Fruit fly (Drosophila melanogaster) whole organism, adult: Measurements from ENCODE around the gene Rbp9.

Experiments used
- CG11617 ChIP-seq: fragments of 200-800 bp; sonication (Bioruptor generic); optimal IDR thresholded peaks from 2 replicates; lab custom pipeline; 2017; ENCODE audit warnings: mild to moderate bottlenecking, missing biosample characterization, missing genetic modification reagents, missing genetic modification characterization
- CG12768 ChIP-seq: fragments of 200-800 bp; sonication (Bioruptor generic); optimal IDR thresholded peaks from 2 replicates; lab custom pipeline; 2017; ENCODE audit warnings: missing biosample characterization, missing genetic modification characterization, mild to moderate bottlenecking, moderate library complexity, missing genetic modification reagents
- CG14711 ChIP-seq: fragments of 200-800 bp; sonication (Bioruptor generic); optimal IDR thresholded peaks from 2 replicates; lab custom pipeline; 2018; ENCODE audit warnings: missing biosample characterization, mild to moderate bottlenecking, missing genetic modification characterization, moderate library complexity
- CG1620 ChIP-seq: fragments of 200-800 bp; sonication (Bioruptor generic); optimal IDR thresholded peaks from 2 replicates; lab custom pipeline; 2016; ENCODE audit warnings: missing biosample characterization, missing genetic modification characterization
- CG33017 ChIP-seq: fragments of 200-800 bp; sonication (Bioruptor generic); optimal IDR thresholded peaks from 2 replicates; lab custom pipeline; 2018; ENCODE audit warnings: missing biosample characterization, mild to moderate bottlenecking, missing genetic modification characterization, moderate library complexity
- CG5204 ChIP-seq: fragments of 200-800 bp; sonication (Bioruptor generic); optimal IDR thresholded peaks from 2 replicates; lab custom pipeline; 2016; ENCODE audit warnings: missing biosample characterization, missing genetic modification characterization
- CG7045 ChIP-seq: fragments of 200-800 bp; sonication (Bioruptor generic); optimal IDR thresholded peaks from 2 replicates; lab custom pipeline; 2017; ENCODE audit warnings: missing biosample characterization, mild to moderate bottlenecking, missing genetic modification characterization
- CG7101 ChIP-seq: fragments of 200-800 bp; sonication (Bioruptor generic); optimal IDR thresholded peaks from 2 replicates; lab custom pipeline; 2018; ENCODE audit warnings: missing biosample characterization, mild to moderate bottlenecking, missing genetic modification characterization, moderate library complexity
- Clk ChIP-seq: fragments of 200-800 bp; sonication (Bioruptor generic); optimal IDR thresholded peaks from 2 replicates; lab custom pipeline; 2017; ENCODE audit warnings: missing biosample characterization, missing genetic modification characterization
- Crg-1 ChIP-seq: fragments of 200-800 bp; sonication (Bioruptor generic); optimal IDR thresholded peaks from 2 replicates; lab custom pipeline; 2016; ENCODE audit warnings: missing biosample characterization, missing genetic modification characterization
- Hr96 ChIP-seq: fragments of 200-800 bp; sonication (Bioruptor generic); optimal IDR thresholded peaks from 2 replicates; lab custom pipeline; 2016; ENCODE audit warnings: missing biosample characterization, missing genetic modification characterization
- Mnt ChIP-seq: fragments of 200-800 bp; sonication (Bioruptor generic); optimal IDR thresholded peaks from 2 replicates; lab custom pipeline; 2016; ENCODE audit warnings: missing biosample characterization, mild to moderate bottlenecking, missing genetic modification characterization
- bab1 ChIP-seq: fragments of 200-800 bp; sonication (Bioruptor generic); optimal IDR thresholded peaks from 3 replicates; lab custom pipeline; 2019; ENCODE audit warnings: missing biosample characterization, mild to moderate bottlenecking, missing genetic modification characterization, moderate library complexity
- cic ChIP-seq: fragments of 200-800 bp; sonication (Bioruptor generic); optimal IDR thresholded peaks from 2 replicates; lab custom pipeline; 2017; ENCODE audit warnings: missing biosample characterization, mild to moderate bottlenecking, missing genetic modification characterization, moderate library complexity
- cnc ChIP-seq, 2 experiments: fragments of >200 bp; optimal IDR thresholded peaks; 2 replicates each; lab custom pipeline; 2017
- kay ChIP-seq: fragments of 200-800 bp; sonication (Bioruptor generic); peaks from one replicate; lab custom pipeline; 2016; ENCODE audit warnings: missing biosample characterization, missing genetic modification characterization, borderline replicate concordance
- ovo ChIP-seq: fragments of 200-800 bp; sonication (Bioruptor generic); optimal IDR thresholded peaks from 2 replicates; lab custom pipeline; 2016; ENCODE audit warnings: missing biosample characterization, missing genetic modification characterization
- pad ChIP-seq: fragments of 200-800 bp; sonication (Bioruptor generic); optimal IDR thresholded peaks from 3 replicates; lab custom pipeline; 2017; ENCODE audit warnings: missing biosample characterization, missing genetic modification characterization, mild to moderate bottlenecking, moderate library complexity, missing genetic modification reagents
- tj ChIP-seq: fragments of 200-800 bp; sonication (Bioruptor generic); optimal IDR thresholded peaks from 3 replicates; lab custom pipeline; 2017; ENCODE audit warnings: missing biosample characterization, mild to moderate bottlenecking, missing genetic modification characterization, moderate library complexity
- toe ChIP-seq: fragments of 200-800 bp; sonication (Bioruptor generic); optimal IDR thresholded peaks from 2 replicates; lab custom pipeline; 2016; ENCODE audit warnings: missing biosample characterization, missing genetic modification characterization

Gene Rbp9

DNA sequence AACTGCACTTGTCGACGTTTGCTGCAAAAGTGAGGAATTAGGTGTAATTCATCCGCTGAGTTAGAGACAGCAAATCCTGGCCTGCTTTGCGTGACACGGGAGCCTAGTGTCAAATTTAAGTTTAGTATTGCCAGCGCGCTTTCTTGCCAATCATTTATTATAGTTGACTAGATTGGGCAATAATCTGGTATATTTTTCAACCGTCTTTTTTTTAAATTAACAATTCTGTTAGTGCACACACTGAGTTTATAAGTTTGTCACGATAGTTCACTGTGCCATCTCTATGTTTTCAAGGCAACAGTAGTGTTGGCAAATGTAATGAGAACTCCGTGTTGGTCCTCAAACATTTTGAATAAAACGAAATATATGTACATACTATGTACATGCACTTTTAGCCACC is 22.3 kb downstream of the Rbp9 start, which contains the start of the genes CG9641 and CG3165:
CG9641 (minus strand) TSS at position 34 of the 400 bp plus-strand sequence.
CG3165 (plus strand) TSS at position 294 of the 400 bp plus-strand sequence.
- TF ChIP-seq pad (GFP tag; lab: Kevin White, UChicago): peak; percentile 70
- TF ChIP-seq bab1 (GFP tag; lab: Kevin White, UChicago): peak; percentile 76
- peak; percentile 63 for TF ChIP-seq Clk
- TF ChIP-seq CG1620 (GFP tag; lab: Kevin White, UChicago): peak; percentile 87
- TF ChIP-seq CG14711 (tag; lab: Kevin White, UChicago): peak; percentile 79
- peak; percentile 54 for TF ChIP-seq CG33017 (tag; lab: Kevin White, UChicago)
- TF ChIP-seq toe: no peak
- TF ChIP-seq cnc (optimal IDR thresholded peaks at IDR 0.05; lab: Kevin White, UChicago): no peak
- peak; percentile 71 for TF ChIP-seq Crg-1 (GFP tag; lab: Kevin White, UChicago)
- peak; percentile 67 for TF ChIP-seq ovo (GFP tag; lab: Kevin White, UChicago)
- no peak for TF ChIP-seq kay (GFP tag; lab: Kevin White, UChicago)
- no peak for TF ChIP-seq CG5204 (GFP tag; lab: Kevin White, UChicago)
- TF ChIP-seq Mnt: peak; percentile 78
- peak; percentile 73 for TF ChIP-seq CG12768
- peak; percentile 45 for TF ChIP-seq cic (GFP tag; lab: Kevin White, UChicago)
- TF ChIP-seq CG7101 (tag; lab: Kevin White, UChicago): peak; percentile 78
- TF ChIP-seq tj (GFP tag; lab: Kevin White, UChicago): peak; percentile 49
- peak; percentile 81 for TF ChIP-seq CG11617
- peak; percentile 75 for TF ChIP-seq CG7045 (GFP tag; lab: Kevin White, UChicago)

DNA sequence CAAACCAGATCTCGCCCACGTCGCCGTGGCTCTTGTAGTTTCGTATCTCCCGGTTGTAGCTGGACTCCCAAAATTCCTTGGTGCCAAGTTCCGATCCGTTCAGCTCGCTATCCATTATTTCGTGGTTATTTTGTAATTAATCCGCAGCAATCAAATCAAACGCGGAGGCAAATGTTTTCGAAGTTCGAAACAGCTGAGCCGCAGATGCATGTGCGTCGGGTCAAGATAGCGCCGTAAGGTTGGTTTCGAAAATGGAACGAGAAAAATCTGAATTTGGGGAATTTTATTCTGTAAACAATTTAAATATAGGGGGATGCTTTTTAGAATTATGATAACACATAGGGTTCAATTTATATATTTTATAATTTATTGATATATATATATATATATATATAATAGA is 24.5 kb downstream of the Rbp9 start, which contains the start of gene CG9643:
CG9643 (minus strand) TSS at position 198 of the 400 bp plus-strand sequence.
- TF ChIP-seq bab1 (GFP tag; lab: Kevin White, UChicago): peak; percentile 7
- TF ChIP-seq CG14711 (tag; lab: Kevin White, UChicago): peak; percentile 8
- TF ChIP-seq Hr96 (GFP tag; lab: Kevin White, UChicago): no peak
- peak; percentile 92 for TF ChIP-seq Mnt

DNA sequence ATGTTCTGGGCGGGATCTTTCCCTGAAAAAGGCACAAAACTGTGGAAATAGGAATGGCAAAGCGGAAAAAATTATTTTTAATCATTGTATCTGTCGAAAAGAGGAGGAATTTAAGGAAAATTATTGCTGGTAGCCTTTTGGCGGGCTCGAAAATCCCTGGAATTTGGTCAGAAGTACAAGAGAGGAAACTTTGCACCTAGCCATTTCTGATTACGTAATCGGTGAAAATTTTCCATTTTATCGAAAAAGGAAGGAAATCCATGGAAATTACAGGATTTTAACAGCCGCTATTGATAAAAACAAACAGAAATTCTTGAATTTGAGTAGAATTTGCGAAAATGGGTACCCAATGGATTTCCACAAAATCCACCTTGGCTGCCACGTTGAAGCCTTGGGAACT is 32.2 kb downstream of the Rbp9 start:
- TF ChIP-seq cnc (optimal IDR thresholded peaks at IDR 0.05; lab: Kevin White, UChicago) (no peak), bab1 (GFP tag; lab: Kevin White, UChicago) (no peak), CG5204 (GFP tag; lab: Kevin White, UChicago) (no peak), CG14711 (tag; lab: Kevin White, UChicago) (no peak), Clk (no peak), Mnt (no peak), kay (GFP tag; lab: Kevin White, UChicago) (no peak), CG1620 (GFP tag; lab: Kevin White, UChicago) (no peak), toe (no peak), CG33017 (tag; lab: Kevin White, UChicago) (no peak)

DNA sequence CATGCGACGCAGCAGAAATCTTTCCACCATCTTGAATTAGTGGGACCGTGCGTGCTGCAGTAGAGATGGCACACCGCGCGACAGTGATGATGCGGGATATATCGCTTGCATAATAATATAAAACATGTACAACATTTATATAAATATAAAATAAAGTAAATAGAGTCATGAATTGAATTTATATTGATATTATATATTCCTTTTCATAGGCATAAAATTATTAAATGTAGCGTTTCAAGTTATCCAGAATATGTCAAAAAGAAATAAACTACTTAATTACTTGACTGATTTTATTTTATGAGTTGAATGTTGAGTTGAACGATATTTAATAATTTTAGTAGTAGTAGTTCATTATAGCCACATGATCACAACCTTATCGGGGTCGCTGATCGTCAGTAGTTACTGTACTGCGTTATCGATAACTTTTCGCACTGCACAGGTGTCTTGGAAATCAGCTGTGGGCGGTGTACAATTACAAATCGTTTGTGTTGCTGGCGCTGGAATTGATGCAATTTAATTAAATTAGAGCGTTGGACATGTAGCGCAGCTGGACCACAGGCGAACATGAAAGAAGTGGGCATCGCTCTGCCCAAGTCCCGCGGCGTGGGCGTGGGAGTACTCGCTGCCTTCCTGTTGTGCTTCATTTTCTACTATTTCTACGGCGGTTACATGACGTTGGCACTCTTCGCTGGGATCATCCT is 33.3 kb downstream of the Rbp9 start, which contains the start of the genes Chd1 and Bem46:
Chd1 (minus strand) TSS at position 43 of the 701 bp plus-strand sequence.
Bem46 (plus strand) TSS at position 436 of the 701 bp plus-strand sequence.
- TF ChIP-seq CG5204 (GFP tag; lab: Kevin White, UChicago): no peak
- TF ChIP-seq cnc (optimal IDR thresholded peaks at IDR 0.05; lab: Kevin White, UChicago): no peak
- peak; percentile 56 for TF ChIP-seq cic (GFP tag; lab: Kevin White, UChicago)
- peak; percentile 73 for TF ChIP-seq pad (GFP tag; lab: Kevin White, UChicago)
- TF ChIP-seq CG12768: peak; percentile 87
- TF ChIP-seq ovo (GFP tag; lab: Kevin White, UChicago): peak; percentile 77
- TF ChIP-seq CG33017 (tag; lab: Kevin White, UChicago): peak; percentile 82
- TF ChIP-seq Mnt: peak; percentile 82
- no peak for TF ChIP-seq kay (GFP tag; lab: Kevin White, UChicago)
- peak; percentile 80 for TF ChIP-seq CG14711 (tag; lab: Kevin White, UChicago)
- TF ChIP-seq CG11617: peak; percentile 92
- TF ChIP-seq CG7045 (GFP tag; lab: Kevin White, UChicago): peak; percentile 85
- peak; percentile 80 for TF ChIP-seq tj (GFP tag; lab: Kevin White, UChicago)
- TF ChIP-seq bab1 (GFP tag; lab: Kevin White, UChicago): peak; percentile 65
- peak; percentile 79 for TF ChIP-seq Crg-1 (GFP tag; lab: Kevin White, UChicago)
- TF ChIP-seq CG7101 (tag; lab: Kevin White, UChicago): peak; percentile 90
- peak; percentile 77 for TF ChIP-seq Clk
- TF ChIP-seq CG1620 (GFP tag; lab: Kevin White, UChicago): peak; percentile 81
- TF ChIP-seq Hr96 (GFP tag; lab: Kevin White, UChicago): no peak

DNA sequence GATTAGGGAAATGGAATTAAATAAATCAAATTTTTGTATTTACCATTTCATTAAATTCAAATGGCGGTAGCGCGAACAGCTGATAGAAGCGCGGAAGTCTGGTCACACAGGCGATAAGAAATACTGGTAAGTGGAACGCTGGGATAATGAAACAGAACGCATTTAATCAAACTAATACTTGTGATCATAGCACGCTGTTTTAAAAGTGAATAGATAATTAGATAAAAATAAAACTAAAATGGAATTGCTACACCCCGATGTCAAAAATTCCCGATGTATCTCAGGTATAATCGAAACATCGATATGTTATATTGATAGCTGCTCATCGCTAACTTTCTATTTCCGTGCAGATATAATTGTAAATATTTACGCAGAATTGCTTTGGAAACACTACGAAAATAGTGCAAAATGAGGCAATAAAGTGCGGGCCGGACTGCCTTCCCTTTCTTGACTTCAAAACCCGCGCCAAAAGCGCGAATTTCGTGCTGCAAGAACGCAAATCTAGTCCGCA is 38.2 kb downstream of the Rbp9 start, which contains the start of the genes okr and CG3558:
okr (minus strand) TSS at position 96 of the 511 bp plus-strand sequence.
CG3558 (plus strand) TSS at position 207 of the 511 bp plus-strand sequence.
- TF ChIP-seq toe (no peak), bab1 (GFP tag; lab: Kevin White, UChicago) (peak; percentile 42), pad (GFP tag; lab: Kevin White, UChicago) (no peak), CG12768 (no peak), CG33017 (tag; lab: Kevin White, UChicago) (no peak)

DNA sequence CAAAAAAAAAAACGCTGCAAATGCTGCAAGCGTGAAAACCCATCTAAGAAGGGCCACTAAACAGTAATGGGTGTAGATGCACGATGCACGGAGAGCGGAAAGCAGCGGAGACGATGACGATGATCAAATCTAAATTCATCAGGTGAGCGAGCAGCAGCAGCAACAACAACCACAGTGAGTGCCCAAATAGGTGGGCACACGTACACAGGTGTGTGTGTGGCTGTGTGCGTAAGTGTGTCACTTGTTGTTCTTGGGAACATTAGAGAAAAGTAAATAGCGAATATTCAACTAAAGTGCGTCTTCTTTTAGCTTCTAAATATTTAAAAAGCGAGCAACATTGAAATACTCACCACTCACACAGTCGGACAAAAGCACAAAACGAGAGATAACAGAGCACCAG is 38.7 kb downstream of the Rbp9 start:
- TF ChIP-seq CG7045 (GFP tag; lab: Kevin White, UChicago) (no peak), CG5204 (GFP tag; lab: Kevin White, UChicago) (no peak), CG1620 (GFP tag; lab: Kevin White, UChicago) (no peak), bab1 (GFP tag; lab: Kevin White, UChicago) (no peak), ovo (GFP tag; lab: Kevin White, UChicago) (no peak), Mnt (peak; percentile 25), CG12768 (peak; percentile 58), CG11617 (no peak), toe (no peak), CG33017 (tag; lab: Kevin White, UChicago) (no peak), CG7101 (tag; lab: Kevin White, UChicago) (no peak), Hr96 (GFP tag; lab: Kevin White, UChicago) (no peak)
